Fruit fly (Drosophila melanogaster): ENCODE data around the gene hd.

dm6 chr3R:5387564-5387963 is 12.8 kb upstream of the hd start, which contains the start of gene CG14668:
- TF ChIP-seq sage (GFP tag; optimal IDR thresholded peaks at IDR 0.05) (no peak), woc (GFP tag; optimal IDR thresholded peaks at IDR 0.05) (no peak), lola (GFP tag; optimal IDR thresholded peaks at IDR 0.05) (no peak), Dfd (GFP tag; optimal IDR thresholded peaks at IDR 0.05) (no peak), dmrt93B (GFP tag; optimal IDR thresholded peaks at IDR 0.05) (no peak), fru (GFP tag; optimal IDR thresholded peaks at IDR 0.05) (no peak)

Measured in whole organism, wandering third instar larva.